Fruit fly (Drosophila melanogaster) Kc167 (cell line): ENCODE measurements around the gene CG9806.

Experiments used
- Myc ChIP-seq: fragments of >200 bp; optimal IDR thresholded peaks from 2 replicates; lab custom pipeline; 2017; ENCODE audit warnings: missing external identifiers
- Sin3A ChIP-seq: fragments of >200 bp; optimal IDR thresholded peaks from 2 replicates; lab custom pipeline; 2018; ENCODE audit warnings: missing external identifiers
- h ChIP-seq: fragments of >200 bp; optimal IDR thresholded peaks from 3 replicates; lab custom pipeline; 2018; ENCODE audit warnings: missing external identifiers
- ttk ChIP-seq: sonication (Bioruptor generic); optimal IDR thresholded peaks from 2 replicates; lab custom pipeline; 2017; ENCODE audit warnings: missing external identifiers

DNA sequence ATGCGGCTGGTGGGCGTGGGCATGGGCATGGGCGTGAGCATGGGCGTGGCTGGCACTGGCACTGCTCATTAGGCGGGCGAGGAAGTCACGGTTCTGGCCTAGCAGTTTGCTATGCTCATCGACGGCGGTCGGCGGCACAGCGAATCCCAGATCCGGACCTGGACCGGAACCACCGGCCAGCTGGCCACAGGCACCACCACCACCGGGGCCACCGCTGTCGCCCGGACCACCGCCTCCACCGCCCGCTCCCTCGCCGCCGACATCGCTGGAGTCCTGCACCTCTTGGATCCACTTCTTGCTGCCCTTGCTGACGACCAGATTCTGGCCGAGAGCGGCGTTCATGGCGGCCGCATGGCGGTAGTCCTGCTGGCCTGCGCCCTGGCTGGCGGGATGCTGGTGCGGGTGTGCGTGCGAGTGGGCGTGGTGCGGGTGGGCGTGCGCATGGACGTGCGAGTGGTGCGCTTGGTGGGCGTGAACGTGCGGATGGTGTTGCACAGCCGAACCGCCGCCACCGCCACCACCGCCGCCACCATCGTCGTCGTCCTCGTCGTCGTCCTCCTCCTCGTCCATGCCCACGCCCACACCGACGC is 19.9 kb downstream of the CG9806 start:
- TF ChIP-seq ttk (lab: Kevin White, UChicago) (no peak), Sin3A (lab: Kevin White, UChicago) (no peak), Myc (lab: Kevin White, UChicago) (no peak), h (no peak)
